Worm (Caenorhabditis elegans): Measurements from ENCODE around the gene nhr-281.

ce11 chrX:14146740-14147140 lies 33.5 kb upstream of the nhr-281 start:
- TF ChIP-seq die-1 (tag; optimal IDR thresholded peaks at IDR 0.05) (peak; percentile 42), ama-1 (optimal IDR thresholded peaks at IDR 0.05) (no peak), ama-1 (GFP tag; optimal IDR thresholded peaks at IDR 0.05) (no peak), D2030.7 (GFP tag; IDR thresholded peaks at IDR 0.05) (no peak), snpc-3.4 (tag; optimal IDR thresholded peaks at IDR 0.05) (no peak), pbrm-1 (GFP tag; IDR thresholded peaks at IDR 0.05) (0 out of 2 replicates have a peak, but pooled peaks have one; percentile 51), unc-62 (GFP tag; optimal IDR thresholded peaks at IDR 0.05) (no peak), pha-4 (tag; optimal IDR thresholded peaks at IDR 0.05) (peak; percentile 17), ets-4 (GFP tag; optimal IDR thresholded peaks at IDR 0.05) (no peak), ZK185.1 (tag; optimal IDR thresholded peaks at IDR 0.05; ENCODE audit: poor library complexity, severe bottlenecking) (peak; percentile 11), zim-3 (tag; optimal IDR thresholded peaks at IDR 0.05) (no peak), ztf-26 (tag; optimal IDR thresholded peaks at IDR 0.05) (peak; percentile 70), ztf-3 (GFP tag; optimal IDR thresholded peaks at IDR 0.05) (no peak)

Measured in whole organism, young adult.